Fruit fly (Drosophila melanogaster): ENCODE results near the gene Dtd.

Dtd gene

DNA sequence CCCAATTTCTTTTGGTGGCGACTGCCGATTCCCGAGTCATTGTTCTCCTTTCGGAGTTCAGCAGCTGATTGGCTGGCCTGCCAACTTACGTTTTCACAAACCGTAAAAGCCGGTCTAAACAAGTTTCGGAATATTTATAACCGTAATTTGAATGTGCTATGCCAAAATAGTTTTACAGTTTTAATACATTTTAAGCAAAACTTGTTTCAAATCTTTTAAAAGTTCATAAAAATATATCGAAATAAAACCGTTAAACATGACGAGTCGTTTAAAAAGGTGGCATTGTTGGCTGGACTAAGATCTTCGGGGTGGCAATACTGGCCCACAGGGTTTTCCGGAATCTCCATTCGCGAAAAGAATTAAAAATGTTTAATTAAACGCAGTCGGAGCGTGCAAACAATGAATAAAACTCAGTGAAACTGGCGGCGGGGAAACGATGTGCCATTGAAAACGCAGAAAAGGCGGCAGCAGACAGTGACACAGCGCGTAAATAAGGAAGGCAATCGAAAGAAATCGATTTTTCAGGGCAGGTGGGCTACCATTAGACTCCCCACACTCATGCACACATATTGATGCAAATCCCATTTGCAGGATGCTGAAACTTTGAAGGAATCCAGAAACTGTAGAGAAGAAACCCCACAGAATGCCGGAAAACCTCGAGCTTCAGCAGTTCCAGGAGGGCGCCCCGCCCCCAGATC lies 5.8 kb downstream of the Dtd start, which contains the start of the genes Exd2 and CG5281 (continued):
- no peak for TF ChIP-seq CG3995 (GFP tag; optimal IDR thresholded peaks at IDR 0.05)
- no peak for TF ChIP-seq CG15011 (GFP tag; optimal IDR thresholded peaks at IDR 0.05)
- TF ChIP-seq sob (GFP tag; IDR thresholded peaks at IDR 0.05) = peak; percentile 43; the same call in 1 of the 2 replicates
- no peak for TF ChIP-seq CG2889 (GFP tag; IDR thresholded peaks at IDR 0.05)
- no peak for TF ChIP-seq CG18262 (tag; optimal IDR thresholded peaks at IDR 0.05)
- no peak; the same call in 1 of the 2 replicates for TF ChIP-seq H2.0 (GFP tag; IDR thresholded peaks at IDR 0.05)
- peak; percentile 39 for TF ChIP-seq Camta (GFP tag; optimal IDR thresholded peaks at IDR 0.05)
- TF ChIP-seq insv (GFP tag; optimal IDR thresholded peaks at IDR 0.05) = peak in 1 of 2 experiments; percentile 23
- no peak for TF ChIP-seq ase (GFP tag; IDR thresholded peaks at IDR 0.05)
- peak; percentile 52 for TF ChIP-seq CrebB (tag; optimal IDR thresholded peaks at IDR 0.05)
- peak; percentile 44 for TF ChIP-seq shn (GFP tag; optimal IDR thresholded peaks at IDR 0.05)
- TF ChIP-seq lmd (GFP tag; IDR thresholded peaks at IDR 0.05) = peak; percentile 25; the same call in 1 of the 2 replicates
- TF ChIP-seq CG13624 (GFP tag; optimal IDR thresholded peaks at IDR 0.05) = peak; percentile 16
- TF ChIP-seq abd-A (tag; optimal IDR thresholded peaks at IDR 0.05) = no peak
- TF ChIP-seq Stat92E (GFP tag; optimal IDR thresholded peaks at IDR 0.05) = no peak
- TF ChIP-seq E2f1 (GFP tag; IDR thresholded peaks at IDR 0.05) = no peak
- peak; percentile 40 for TF ChIP-seq bab2 (GFP tag; optimal IDR thresholded peaks at IDR 0.05)
- TF ChIP-seq Aef1 (GFP tag; IDR thresholded peaks at IDR 0.05) = no peak
- TF ChIP-seq CG30431 (GFP tag; optimal IDR thresholded peaks at IDR 0.05) = no peak
- TF ChIP-seq esg (GFP tag; conservative IDR thresholded peaks at IDR 0.05) = no peak
- TF ChIP-seq cas (GFP tag; IDR thresholded peaks at IDR 0.05) = no peak
- TF ChIP-seq Eip74EF (GFP tag; optimal IDR thresholded peaks at IDR 0.05) = no peak
- no peak for TF ChIP-seq CG8281 (tag; optimal IDR thresholded peaks at IDR 0.05)
- peak; percentile 22 for TF ChIP-seq Fer2 (tag; optimal IDR thresholded peaks at IDR 0.05)
- peak; percentile 30 for TF ChIP-seq CG18619 (GFP tag; optimal IDR thresholded peaks at IDR 0.05)
- peak; percentile 56 for TF ChIP-seq CG9932 (GFP tag; IDR thresholded peaks at IDR 0.05)
- TF ChIP-seq BtbVII (GFP tag; optimal IDR thresholded peaks at IDR 0.05) = no peak
- no peak for TF ChIP-seq ham (GFP tag; IDR thresholded peaks at IDR 0.05)
- no peak for TF ChIP-seq gce (GFP tag; IDR thresholded peaks at IDR 0.05)
- TF ChIP-seq Max (GFP tag; optimal IDR thresholded peaks at IDR 0.05) = peak; percentile 56
- peak; percentile 24 for TF ChIP-seq fd3F (GFP tag; optimal IDR thresholded peaks at IDR 0.05)
- no peak for TF ChIP-seq fd102C (GFP tag; optimal IDR thresholded peaks at IDR 0.05)
- no peak for TF ChIP-seq CG7745 (tag; optimal IDR thresholded peaks at IDR 0.05)
- TF ChIP-seq CG10543 (GFP tag; optimal IDR thresholded peaks at IDR 0.05) = peak; percentile 59
- peak; percentile 70 for TF ChIP-seq CG12391 (tag; optimal IDR thresholded peaks at IDR 0.05)
- TF ChIP-seq Sin3A (optimal IDR thresholded peaks at IDR 0.05) = peak; percentile 86
- TF ChIP-seq ato (GFP tag; IDR thresholded peaks at IDR 0.05; ENCODE audit: partially characterized antibody) = no peak
- TF ChIP-seq Poxn (GFP tag; IDR thresholded peaks at IDR 0.05) = no peak
- TF ChIP-seq CG14860 (GFP tag; IDR thresholded peaks at IDR 0.05; ENCODE audit: partially characterized antibody) = no peak
- no peak for TF ChIP-seq CG4730 (GFP tag; IDR thresholded peaks at IDR 0.05)
- TF ChIP-seq CG2199 (GFP tag; IDR thresholded peaks at IDR 0.05) = no peak
- peak; percentile 51 for TF ChIP-seq NC2β (GFP tag; optimal IDR thresholded peaks at IDR 0.05)
- no peak for TF ChIP-seq slou (GFP tag; optimal IDR thresholded peaks at IDR 0.05)
- no peak for TF ChIP-seq Dbx (GFP tag; IDR thresholded peaks at IDR 0.05)
- peak; percentile 46 for TF ChIP-seq kay (GFP tag; optimal IDR thresholded peaks at IDR 0.05)
- peak; percentile 77 for TF ChIP-seq Xbp1 (GFP tag; optimal IDR thresholded peaks at IDR 0.05)
- TF ChIP-seq MTF-1 (GFP tag; optimal IDR thresholded peaks at IDR 0.05; ENCODE audit: borderline replicate concordance) = peak; percentile 39
- 0 out of 2 replicates have a peak, but pooled peaks have one; percentile 40 for TF ChIP-seq CG17328 (GFP tag; IDR thresholded peaks at IDR 0.05)
- no peak for TF ChIP-seq CG11723 (GFP tag; optimal IDR thresholded peaks at IDR 0.05)
- TF ChIP-seq Nf-YC (tag; optimal IDR thresholded peaks at IDR 0.05) = peak; percentile 25

All from whole organism, embryonic.